Worm (Caenorhabditis elegans) whole organism, late embryonic: ENCODE measurements around the gene T02B11.6.

ENCODE experiments used
- ceh-31 ChIP-seq: sonication (generic microtip); optimal IDR thresholded peaks from 2 replicates; lab custom pipeline; 2016; ENCODE audit warnings: missing genetic modification characterization, missing compliant biosample characterization
- hlh-13 ChIP-seq: fragments of 200-800 bp; sonication (Bioruptor generic); optimal IDR thresholded peaks from 2 replicates; lab custom pipeline; 2018; ENCODE audit warnings: mild to moderate bottlenecking, missing genetic modification characterization, missing compliant biosample characterization
- nfya-1 ChIP-seq: sonication (generic microtip); optimal IDR thresholded peaks from 2 replicates; lab custom pipeline; 2017; ENCODE audit warnings: missing genetic modification characterization, mild to moderate bottlenecking, missing compliant biosample characterization, antibody characterized with exemption, moderate library complexity
- nhr-11 ChIP-seq: fragments of 150-350 bp; optimal IDR thresholded peaks from 2 replicates; lab custom pipeline; 2014; ENCODE audit warnings: missing biosample characterization, missing genetic modification characterization
- nhr-232 ChIP-seq: sonication (generic microtip); optimal IDR thresholded peaks from 2 replicates; lab custom pipeline; 2016; ENCODE audit warnings: missing genetic modification characterization, missing compliant biosample characterization
- pqm-1 ChIP-seq: sonication (generic microtip); optimal IDR thresholded peaks from 2 replicates; lab custom pipeline; 2016; ENCODE audit warnings: missing genetic modification characterization, missing compliant biosample characterization
- pros-1 ChIP-seq: fragments of 150-350 bp; optimal IDR thresholded peaks from 2 replicates; lab custom pipeline; 2014; ENCODE audit warnings: missing biosample characterization, missing genetic modification reagents, missing genetic modification characterization
- ztf-16 ChIP-seq: sonication (generic microtip); optimal IDR thresholded peaks from 2 replicates; lab custom pipeline; 2017; ENCODE audit warnings: missing genetic modification characterization, missing compliant biosample characterization

DNA sequence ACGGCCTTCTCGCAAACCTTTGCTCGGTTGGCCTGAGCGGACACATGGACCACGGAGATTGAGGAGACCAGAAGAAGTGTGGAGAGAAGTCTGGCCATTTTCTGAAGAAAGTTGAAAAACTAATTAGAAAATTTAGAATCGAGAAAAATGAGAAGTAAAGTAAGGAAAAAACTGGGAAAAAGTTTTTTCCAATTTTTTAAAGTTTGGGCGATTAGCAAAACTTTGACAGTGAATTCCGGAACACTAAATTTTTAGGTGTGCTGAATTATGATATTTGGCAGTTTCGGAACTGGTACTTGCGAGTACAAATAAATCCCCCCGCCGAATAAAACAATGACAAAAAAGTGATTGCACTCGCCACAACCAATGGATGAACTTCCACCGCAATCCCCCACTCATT lies 22.4 kb downstream of the T02B11.6 start, which contains the start of gene T02B11.3:
- TF ChIP-seq nhr-11 (tag; lab: Kevin White, UChicago), result no peak
- no peak for TF ChIP-seq nhr-232 (tag; lab: Kevin White, UChicago)
- no peak for TF ChIP-seq pros-1 (tag; lab: Kevin White, UChicago)
- TF ChIP-seq ceh-31 (tag; lab: Kevin White, UChicago), result no peak
- TF ChIP-seq nfya-1 (tag; lab: Kevin White, UChicago), result no peak
- no peak for TF ChIP-seq ztf-16
- no peak for TF ChIP-seq hlh-13 (GFP tag; lab: Kevin White, UChicago)
- no peak for TF ChIP-seq pqm-1 (tag; lab: Kevin White, UChicago)
